Fruit fly (Drosophila melanogaster): ENCODE measurements around the gene knrl.

Gene knrl

DNA sequence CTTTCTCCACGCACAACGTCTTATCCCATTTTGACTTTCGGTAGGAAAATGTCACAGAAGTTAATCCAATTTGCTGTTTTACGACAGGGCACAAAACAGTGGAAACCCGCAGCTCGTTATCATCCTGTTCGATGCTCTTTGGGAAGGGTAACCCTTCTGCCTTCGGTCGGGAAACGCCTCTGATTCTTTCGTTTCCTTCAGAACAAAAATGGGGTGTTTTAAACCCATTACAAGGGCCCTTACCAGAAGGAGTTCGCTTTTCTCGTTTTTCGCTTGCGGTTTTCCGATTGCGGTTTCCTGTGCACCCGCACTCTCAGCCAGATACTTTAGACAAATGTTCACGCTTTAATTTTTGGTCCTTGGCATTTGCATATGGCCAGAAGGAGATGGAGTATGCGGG lies 2.7 kb upstream of the knrl start:
- no peak for TF ChIP-seq jim (GFP tag; optimal IDR thresholded peaks at IDR 0.05)
- TF ChIP-seq Dfd (GFP tag; optimal IDR thresholded peaks at IDR 0.05) = no peak
- no peak for TF ChIP-seq Hr78 (GFP tag; optimal IDR thresholded peaks at IDR 0.05)
- TF ChIP-seq ey (GFP tag; optimal IDR thresholded peaks at IDR 0.05) = no peak
- TF ChIP-seq Hnf4 (GFP tag; optimal IDR thresholded peaks at IDR 0.05) = no peak
- TF ChIP-seq psq (GFP tag; optimal IDR thresholded peaks at IDR 0.05) = no peak
- TF ChIP-seq dl (GFP tag; optimal IDR thresholded peaks at IDR 0.05; ENCODE audit: insufficient read depth in 1 of 2, partially characterized antibody in 2 of 2) = no peak
- no peak for TF ChIP-seq N (GFP tag; optimal IDR thresholded peaks at IDR 0.05)

- TF ChIP-seq Hr78 (GFP tag; optimal IDR thresholded peaks at IDR 0.05) (no peak), fru (GFP tag; optimal IDR thresholded peaks at IDR 0.05) (no peak), Hnf4 (GFP tag; optimal IDR thresholded peaks at IDR 0.05) (no peak), dsf (GFP tag; optimal IDR thresholded peaks at IDR 0.05; ENCODE audit: borderline replicate concordance) (no peak), Abd-B (GFP tag; optimal IDR thresholded peaks at IDR 0.05) (no peak), foxo (GFP tag; optimal IDR thresholded peaks at IDR 0.05) (no peak), CrebA (GFP tag; optimal IDR thresholded peaks at IDR 0.05; ENCODE audit: borderline replicate concordance) (no peak), pan (optimal IDR thresholded peaks at IDR 0.05) (no peak), Myc (optimal IDR thresholded peaks at IDR 0.05) (no peak), Rel (GFP tag; optimal IDR thresholded peaks at IDR 0.05) (no peak), Rel (tag; optimal IDR thresholded peaks at IDR 0.05) (no peak), HLH106 (tag; optimal IDR thresholded peaks at IDR 0.05) (no peak), br (GFP tag; optimal IDR thresholded peaks at IDR 0.05) (no peak), Sp1 (GFP tag; optimal IDR thresholded peaks at IDR 0.05) (no peak), woc (GFP tag; optimal IDR thresholded peaks at IDR 0.05) (no peak), Dfd (GFP tag; optimal IDR thresholded peaks at IDR 0.05) (no peak)
Measured at dm6 chr3L:20622184-20622583, 1.7 kb upstream of the knrl start.

dm6 chr3L:20621455-20622158 lies 1.1 kb upstream of the knrl start:
- TF ChIP-seq dl (GFP tag; optimal IDR thresholded peaks at IDR 0.05; ENCODE audit: insufficient read depth in 1 of 2, partially characterized antibody in 2 of 2) (peak; percentile 40 to 57), Rel (GFP tag; optimal IDR thresholded peaks at IDR 0.05) (no peak), Rel (tag; optimal IDR thresholded peaks at IDR 0.05) (peak; percentile 45), CG32264 (GFP tag; optimal IDR thresholded peaks at IDR 0.05) (no peak), Dif (GFP tag; optimal IDR thresholded peaks at IDR 0.05; ENCODE audit: partially characterized antibody) (peak; percentile 40), Vsx2 (GFP tag; optimal IDR thresholded peaks at IDR 0.05; ENCODE audit: partially characterized antibody) (peak; percentile 38), sage (GFP tag; optimal IDR thresholded peaks at IDR 0.05) (no peak), CrebA (GFP tag; optimal IDR thresholded peaks at IDR 0.05; ENCODE audit: borderline replicate concordance) (peak; percentile 3)

dm6 chr3L:20616409-20617292 lies 3.8 kb downstream of the knrl start:
- TF ChIP-seq usp (GFP tag; optimal IDR thresholded peaks at IDR 0.05) = no peak
- no peak for TF ChIP-seq tai (GFP tag; optimal IDR thresholded peaks at IDR 0.05)
- TF ChIP-seq Hr83 (GFP tag; optimal IDR thresholded peaks at IDR 0.05; ENCODE audit: poor library complexity, severe bottlenecking) = no peak
- no peak for TF ChIP-seq h (GFP tag; optimal IDR thresholded peaks at IDR 0.05)
- TF ChIP-seq rgr (GFP tag; optimal IDR thresholded peaks at IDR 0.05) = no peak
- no peak for TF ChIP-seq N (GFP tag; optimal IDR thresholded peaks at IDR 0.05)

DNA sequence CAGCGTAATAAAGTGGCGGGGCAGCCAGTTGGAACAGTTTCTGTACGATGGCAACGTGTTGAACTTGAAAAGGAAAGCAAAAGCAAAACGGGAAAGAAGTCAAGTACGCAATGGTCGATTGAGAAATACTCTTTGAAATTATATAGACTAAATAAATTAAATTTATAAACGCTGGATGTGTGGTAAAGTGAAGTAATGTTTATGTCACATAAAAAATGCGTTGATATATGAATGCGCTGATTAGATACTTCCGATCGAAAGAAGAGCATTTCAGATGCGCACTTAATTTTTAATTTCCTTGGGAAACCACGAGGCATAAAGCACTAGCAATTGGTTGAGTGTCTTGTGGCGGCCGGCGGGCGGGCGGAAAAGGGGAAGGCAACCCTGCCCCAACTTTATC lies 7.6 kb downstream of the knrl start:
- no peak for TF ChIP-seq Hr78 (GFP tag; optimal IDR thresholded peaks at IDR 0.05)
- TF ChIP-seq fru (GFP tag; optimal IDR thresholded peaks at IDR 0.05) = peak; percentile 30
- peak; percentile 32 for TF ChIP-seq Sp1 (GFP tag; optimal IDR thresholded peaks at IDR 0.05)
- TF ChIP-seq psq (GFP tag; optimal IDR thresholded peaks at IDR 0.05) = peak; percentile 25
- TF ChIP-seq Dfd (GFP tag; optimal IDR thresholded peaks at IDR 0.05) = no peak
- TF ChIP-seq br (GFP tag; optimal IDR thresholded peaks at IDR 0.05) = peak; percentile 17
- peak; percentile 17 for TF ChIP-seq woc (GFP tag; optimal IDR thresholded peaks at IDR 0.05)
- TF ChIP-seq rgr (GFP tag; optimal IDR thresholded peaks at IDR 0.05) = peak; percentile 34
- TF ChIP-seq OdsH (GFP tag; optimal IDR thresholded peaks at IDR 0.05) = peak; percentile 23
- TF ChIP-seq h (GFP tag; optimal IDR thresholded peaks at IDR 0.05) = peak; percentile 26
- peak in 1 of 2 experiments; percentile 14 for TF ChIP-seq foxo (GFP tag; optimal IDR thresholded peaks at IDR 0.05)
- TF ChIP-seq Hr83 (GFP tag; optimal IDR thresholded peaks at IDR 0.05; ENCODE audit: poor library complexity, severe bottlenecking) = no peak
- TF ChIP-seq ey (GFP tag; optimal IDR thresholded peaks at IDR 0.05) = peak; percentile 15
- peak; percentile 22 for TF ChIP-seq sv (GFP tag; optimal IDR thresholded peaks at IDR 0.05)

All from whole organism, wandering third instar larva.